Worm (Caenorhabditis elegans) whole organism, L4 larva: Measurements from ENCODE around the gene smrd-1.
A peak's percentile ranks its signal among the peaks of the same experiment; 100 is the strongest.

Experiments
- T20F7.1 ChIP-seq: fragments of 200-800 bp; sonication (Bioruptor generic); optimal IDR thresholded peaks from 2 replicates; lab custom pipeline; 2018; ENCODE audit warnings: mild to moderate bottlenecking, missing genetic modification characterization, missing compliant biosample characterization
- T26A8.4 ChIP-seq: fragments of 200-800 bp; sonication (Bioruptor generic); IDR thresholded peaks from 2 replicates; pipeline ENCODE4 v1.3.6; 2022; ENCODE audit warnings: missing genetic modification characterization, missing compliant biosample characterization
- Y48G9A.11 ChIP-seq: fragments of 200-800 bp; sonication (Bioruptor generic); IDR thresholded peaks from 2 replicates; pipeline ENCODE4 v1.3.6; 2022; ENCODE audit warnings: missing genetic modification reagents, missing genetic modification characterization, missing compliant biosample characterization
- ZK337.2 ChIP-seq: fragments of 200-800 bp; sonication (Bioruptor generic); IDR thresholded peaks from 2 replicates; pipeline ENCODE4 v1.3.6; 2022; ENCODE audit warnings: missing genetic modification reagents, missing genetic modification characterization, missing compliant biosample characterization
- aly-2 ChIP-seq: sonication (generic microtip); optimal IDR thresholded peaks from 2 replicates; lab custom pipeline; 2018; ENCODE audit warnings: missing biosample characterization, missing genetic modification characterization
- arid-1 ChIP-seq: fragments of 200-800 bp; sonication (Bioruptor generic); conservative IDR thresholded peaks from 2 replicates; pipeline ENCODE4 v1.3.6; 2022; ENCODE audit warnings: missing genetic modification reagents, missing genetic modification characterization, missing compliant biosample characterization
- attf-4 ChIP-seq: sonication (generic microtip); optimal IDR thresholded peaks from 3 replicates; lab custom pipeline; 2017; ENCODE audit warnings: missing biosample characterization, missing genetic modification characterization
- ceh-62 ChIP-seq: sonication (generic microtip); optimal IDR thresholded peaks from 2 replicates; lab custom pipeline; 2017; ENCODE audit warnings: missing biosample characterization, missing genetic modification characterization
- ceh-82 ChIP-seq: sonication (generic microtip); optimal IDR thresholded peaks from 2 replicates; lab custom pipeline; 2017; ENCODE audit warnings: missing biosample characterization, missing genetic modification characterization
- daf-16 ChIP-seq, 3 experiments: sonication (generic microtip); optimal IDR thresholded peaks; 2 replicates each; lab custom pipeline; 2016 to 2017; ENCODE audit warnings: missing genetic modification characterization in 3 of 3, missing genetic modification reagents in 3 of 3, mild to moderate bottlenecking in 2 of 3, missing compliant biosample characterization in 2 of 3, missing biosample characterization in 1 of 3, moderate library complexity in 1 of 3
- daf-8 ChIP-seq: fragments of 200-800 bp; sonication (Bioruptor generic); IDR thresholded peaks from 2 replicates; pipeline ENCODE4 v1.3.6; 2022; ENCODE audit warnings: missing genetic modification characterization, missing compliant biosample characterization
- dmd-6 ChIP-seq: fragments of 200-800 bp; sonication (Bioruptor generic); IDR thresholded peaks from 2 replicates; pipeline ENCODE4 v1.3.6; 2022; ENCODE audit warnings: missing genetic modification reagents, missing genetic modification characterization, missing compliant biosample characterization
- dmd-8 ChIP-seq: fragments of 200-800 bp; sonication (Bioruptor generic); IDR thresholded peaks from 2 replicates; pipeline ENCODE4 v1.3.6; 2022; ENCODE audit warnings: missing genetic modification characterization, missing compliant biosample characterization
- egl-43 ChIP-seq: fragments of 200-800 bp; sonication (Bioruptor generic); IDR thresholded peaks from 2 replicates; pipeline ENCODE4 v1.3.6; 2022; ENCODE audit warnings: missing genetic modification reagents, missing genetic modification characterization, missing compliant biosample characterization
- hlh-11 ChIP-seq: fragments of 200-800 bp; sonication (Bioruptor generic); optimal IDR thresholded peaks from 2 replicates; lab custom pipeline; 2018; ENCODE audit warnings: mild to moderate bottlenecking, missing genetic modification characterization, missing compliant biosample characterization
- hmg-1.1 ChIP-seq: fragments of 200-800 bp; sonication (Bioruptor generic); IDR thresholded peaks from 2 replicates; pipeline ENCODE4 v1.3.6; 2022; ENCODE audit warnings: missing genetic modification reagents, missing genetic modification characterization, missing compliant biosample characterization
- jun-1 ChIP-seq: fragments of 150-350 bp; optimal IDR thresholded peaks from 2 replicates; lab custom pipeline; 2014; ENCODE audit warnings: missing biosample characterization, missing genetic modification reagents, missing genetic modification characterization
- lim-7 ChIP-seq: fragments of 200-800 bp; sonication (Bioruptor generic); IDR thresholded peaks from 2 replicates; pipeline ENCODE4 v1.3.6; 2022; ENCODE audit warnings: missing genetic modification characterization, missing compliant biosample characterization
- madf-5 ChIP-seq, 2 experiments: fragments of 200-800 bp; sonication (Bioruptor generic); IDR thresholded peaks; 2 replicates each; pipeline ENCODE4 v1.3.6; 2022; ENCODE audit warnings: missing compliant biosample characterization in 2 of 2, missing genetic modification characterization in 2 of 2
- mxl-2 ChIP-seq: fragments of 200-800 bp; sonication (Bioruptor generic); conservative IDR thresholded peaks from 2 replicates; pipeline ENCODE4 v1.3.6; 2022; ENCODE audit warnings: missing genetic modification reagents, missing genetic modification characterization, missing compliant biosample characterization
- nhr-41 ChIP-seq: fragments of 200-800 bp; sonication (Bioruptor generic); IDR thresholded peaks from 2 replicates; pipeline ENCODE4 v1.3.6; 2022; ENCODE audit warnings: missing genetic modification reagents, missing genetic modification characterization, missing compliant biosample characterization
- nhr-42 ChIP-seq: fragments of 200-800 bp; sonication (Bioruptor generic); IDR thresholded peaks from 2 replicates; pipeline ENCODE4 v1.3.6; 2022; ENCODE audit warnings: missing genetic modification characterization, missing compliant biosample characterization
- pqm-1 ChIP-seq: sonication (generic microtip); optimal IDR thresholded peaks from 2 replicates; lab custom pipeline; 2017; ENCODE audit warnings: missing biosample characterization, missing genetic modification characterization
- saeg-2 ChIP-seq: fragments of 200-800 bp; sonication (Bioruptor generic); IDR thresholded peaks from 2 replicates; pipeline ENCODE4 v1.3.6; 2022; ENCODE audit warnings: missing genetic modification reagents, missing genetic modification characterization, missing compliant biosample characterization
- tra-1 ChIP-seq: fragments of 200-800 bp; sonication (Bioruptor generic); IDR thresholded peaks from 2 replicates; pipeline ENCODE4 v1.3.6; 2022; ENCODE audit warnings: missing genetic modification reagents, missing genetic modification characterization, missing compliant biosample characterization
- unc-62 ChIP-seq, 3 experiments: fragments of 150-350 bp in 1 of 3; sonication (generic microtip); optimal IDR thresholded peaks in 2 of 3; peaks in 1 of 3; 1 replicate in 1 of 3; 2 replicates in 2 of 3; lab custom pipeline; 2014 to 2017; ENCODE audit warnings: missing biosample characterization in 3 of 3, missing genetic modification characterization in 3 of 3, missing genetic modification reagents in 3 of 3, missing genotype in 1 of 3
- vab-7 ChIP-seq: fragments of 200-800 bp; sonication (Bioruptor generic); IDR thresholded peaks from 2 replicates; pipeline ENCODE4 v1.3.6; 2022; ENCODE audit warnings: missing genetic modification reagents, missing genetic modification characterization, missing compliant biosample characterization
- zfp-2 ChIP-seq: sonication (generic microtip); optimal IDR thresholded peaks from 2 replicates; lab custom pipeline; 2016; ENCODE audit warnings: mild to moderate bottlenecking, missing genetic modification characterization, missing compliant biosample characterization
- zip-11 ChIP-seq: fragments of 200-800 bp; sonication (Bioruptor generic); IDR thresholded peaks from 2 replicates; pipeline ENCODE4 v1.3.6; 2022; ENCODE audit warnings: missing genetic modification characterization, missing compliant biosample characterization
- zip-2 ChIP-seq: fragments of 150-350 bp; optimal IDR thresholded peaks from 2 replicates; lab custom pipeline; 2014; ENCODE audit warnings: missing biosample characterization, missing genetic modification characterization

smrd-1 gene

DNA sequence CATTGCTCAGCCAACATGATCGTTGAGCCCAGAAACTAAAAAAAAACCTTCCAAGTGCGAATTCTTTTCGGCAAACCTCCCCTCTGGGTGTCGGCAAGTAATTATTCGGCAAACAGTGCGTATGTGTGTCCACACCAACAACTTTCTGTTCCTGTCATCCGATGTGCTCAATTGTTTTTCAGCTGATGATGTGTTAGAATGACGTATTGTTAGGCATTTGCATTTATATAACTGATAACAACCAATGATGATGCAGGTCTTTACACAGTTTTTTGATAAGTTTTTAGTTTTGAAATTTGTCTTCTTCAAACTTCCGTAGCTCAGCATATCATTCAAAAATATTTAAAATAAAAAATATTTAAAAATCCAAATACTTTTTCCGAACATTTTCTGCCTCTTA, 56.9 kb downstream of the smrd-1 start (continued):
- TF ChIP-seq attf-4 (tag; lab: Kevin White, UChicago) (no peak), daf-8 (GFP tag; lab: Robert Waterston, UW) (no peak), unc-62 (GFP tag; optimal IDR thresholded peaks at IDR 0.05 in 1 of 2; lab: Kevin White, UChicago) (no peak), unc-62 (tag; optimal IDR thresholded peaks at IDR 0.05; lab: Kevin White, UChicago) (no peak), zfp-2 (tag; lab: Kevin White, UChicago) (no peak), pqm-1 (tag; lab: Kevin White, UChicago) (peak; percentile 73), dmd-8 (GFP tag; lab: Robert Waterston, UW) (no peak), arid-1 (GFP tag; lab: Robert Waterston, UW) (no peak), lim-7 (GFP tag; lab: Robert Waterston, UW) (no peak), T20F7.1 (GFP tag; lab: Kevin White, UChicago) (no peak), nhr-41 (GFP tag; lab: Robert Waterston, UW) (no peak), tra-1 (no peak), egl-43 (GFP tag; lab: Robert Waterston, UW) (no peak), jun-1 (no peak), ceh-82 (tag; lab: Kevin White, UChicago) (no peak), hlh-11 (tag; lab: Kevin White, UChicago) (peak; percentile 35), mxl-2 (GFP tag; lab: Robert Waterston, UW) (no peak), aly-2 (tag; lab: Kevin White, UChicago) (no peak), zip-11 (GFP tag; lab: Robert Waterston, UW) (no peak), zip-2 (tag; lab: Kevin White, UChicago) (no peak), ceh-62 (tag; lab: Kevin White, UChicago) (no peak), hmg-1.1 (GFP tag; lab: Robert Waterston, UW) (no peak), T26A8.4 (GFP tag; lab: Robert Waterston, UW) (no peak), dmd-6 (peak; percentile 49), daf-16 (GFP tag; optimal IDR thresholded peaks at IDR 0.05; lab: Kevin White, UChicago) (no peak), daf-16 (tag; optimal IDR thresholded peaks at IDR 0.05; lab: Kevin White, UChicago) (peak; percentile 75), saeg-2 (GFP tag; lab: Robert Waterston, UW) (no peak), Y48G9A.11 (GFP tag; lab: Robert Waterston, UW) (no peak), vab-7 (GFP tag; lab: Robert Waterston, UW) (no peak), nhr-42 (no peak), ZK337.2 (GFP tag; lab: Robert Waterston, UW) (no peak), madf-5 (GFP tag; IDR thresholded peaks at IDR 0.05; lab: Robert Waterston, UW) (no peak)
- TF ChIP-seq, all 104 proteins: peak for 7
